Worm (Caenorhabditis elegans): ENCODE results near the gene lgc-4.

lgc-4 gene

DNA sequence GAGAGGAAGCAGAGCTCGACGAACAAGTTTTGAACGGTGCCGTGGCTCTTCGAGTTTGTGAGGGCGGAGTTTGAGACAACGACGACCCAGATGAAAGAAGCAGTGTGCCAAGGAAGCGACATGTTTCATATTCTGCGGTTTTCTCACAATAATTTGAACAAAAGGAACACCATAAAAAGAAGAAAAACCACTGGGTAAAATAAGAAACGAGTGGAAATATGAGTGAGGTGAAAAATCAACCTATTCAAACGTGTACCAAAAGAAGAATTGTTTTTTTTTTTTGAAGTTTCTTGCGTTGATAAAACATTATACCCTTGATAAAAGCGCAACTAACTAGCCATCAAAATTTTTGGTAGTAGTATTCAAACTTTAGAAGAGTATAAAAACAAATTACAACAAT, at the start of gene lgc-4:
Gene lgc-4, minus strand, starts transcription at position 101 of the 400 bp plus-strand sequence.
- TF ChIP-seq W03F9.2 (tag; optimal IDR thresholded peaks at IDR 0.05) (no peak), dao-5 (tag; optimal IDR thresholded peaks at IDR 0.05) (no peak), him-1 (tag; optimal IDR thresholded peaks at IDR 0.05) (no peak)

DNA sequence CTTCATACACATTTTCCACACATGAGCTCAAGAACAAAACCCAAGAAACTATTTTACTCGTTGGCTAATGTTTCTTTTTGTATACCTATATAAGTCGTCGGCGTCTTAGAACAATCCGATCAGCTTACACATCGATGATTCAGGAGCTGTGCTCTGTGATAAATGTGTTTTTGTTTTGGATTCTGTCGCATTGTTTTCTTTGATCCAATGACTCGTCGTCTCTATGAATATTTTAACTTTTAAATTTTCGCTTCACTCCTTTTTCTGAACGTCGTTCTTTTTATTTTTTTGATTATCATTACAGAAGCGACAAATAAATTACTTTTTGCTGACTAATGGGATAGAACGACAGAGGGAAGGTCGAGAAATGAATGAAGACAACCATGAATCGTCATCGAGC, 49.3 kb upstream of the lgc-4 start, which contains the start of gene B0416.3:
Gene B0416.3, plus strand, starts transcription at position 301 of the 400 bp plus-strand sequence.
- TF ChIP-seq dao-5 (tag; optimal IDR thresholded peaks at IDR 0.05) (no peak), W03F9.2 (tag; optimal IDR thresholded peaks at IDR 0.05) (no peak), him-1 (tag; optimal IDR thresholded peaks at IDR 0.05) (no peak)

ce11 chrX:9283026-9283425, 41.0 kb upstream of the lgc-4 start, which contains the start of gene B0416.11:
Gene B0416.11 (minus strand): TSS chrX:9283126.
- TF ChIP-seq dao-5 (tag; optimal IDR thresholded peaks at IDR 0.05) (no peak), W03F9.2 (tag; optimal IDR thresholded peaks at IDR 0.05) (no peak), him-1 (tag; optimal IDR thresholded peaks at IDR 0.05) (no peak)

DNA sequence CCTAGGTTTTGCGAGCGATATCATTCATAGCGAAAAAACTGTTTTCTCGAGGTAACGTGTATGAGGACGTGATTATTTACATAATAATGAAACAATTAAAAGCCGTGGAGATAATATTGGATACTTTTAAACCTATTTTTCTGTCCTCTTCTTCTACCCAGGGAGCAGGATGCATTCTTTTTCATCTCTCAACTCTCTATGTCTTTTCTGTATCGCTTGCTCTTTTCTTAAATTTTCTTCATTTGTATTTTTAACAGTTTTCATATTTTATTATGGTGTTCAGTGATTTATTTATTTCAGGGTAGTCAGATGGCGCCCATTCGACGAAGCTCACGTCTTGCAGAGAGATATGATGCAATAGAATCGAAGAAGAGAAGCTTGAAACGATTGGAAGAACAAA, 36.6 kb upstream of the lgc-4 start, which contains the start of gene B0416.4:
Gene B0416.4, plus strand, starts transcription at position 301 of the 400 bp plus-strand sequence.
- no peak for TF ChIP-seq him-1 (tag; optimal IDR thresholded peaks at IDR 0.05)
- no peak for TF ChIP-seq dao-5 (tag; optimal IDR thresholded peaks at IDR 0.05)
- TF ChIP-seq W03F9.2 (tag; optimal IDR thresholded peaks at IDR 0.05), result no peak

DNA sequence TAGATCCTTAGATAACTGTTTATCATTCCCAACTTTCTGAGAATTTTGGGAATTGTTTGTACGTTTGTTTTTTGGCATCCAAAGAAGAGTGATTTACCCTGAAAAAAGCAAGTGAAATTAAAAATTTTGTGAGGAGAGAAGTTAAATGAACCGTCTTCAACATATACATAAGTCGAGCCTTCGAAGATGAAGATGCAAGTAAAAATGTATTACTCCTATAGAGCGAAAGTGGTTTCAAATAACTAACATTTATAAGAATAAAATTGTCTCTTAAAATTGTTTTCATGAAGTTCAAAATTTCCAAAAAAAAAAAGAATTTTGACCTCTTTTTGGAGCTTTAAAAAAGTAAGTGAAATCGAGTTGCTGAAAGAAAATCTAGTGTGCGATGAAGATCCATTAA, 32.6 kb upstream of the lgc-4 start, which contains the start of gene B0416.10:
Gene B0416.10, minus strand, starts transcription at position 101 of the 400 bp plus-strand sequence.
- no peak for TF ChIP-seq dao-5 (tag; optimal IDR thresholded peaks at IDR 0.05)
- TF ChIP-seq him-1 (tag; optimal IDR thresholded peaks at IDR 0.05), result no peak
- no peak for TF ChIP-seq W03F9.2 (tag; optimal IDR thresholded peaks at IDR 0.05)

DNA sequence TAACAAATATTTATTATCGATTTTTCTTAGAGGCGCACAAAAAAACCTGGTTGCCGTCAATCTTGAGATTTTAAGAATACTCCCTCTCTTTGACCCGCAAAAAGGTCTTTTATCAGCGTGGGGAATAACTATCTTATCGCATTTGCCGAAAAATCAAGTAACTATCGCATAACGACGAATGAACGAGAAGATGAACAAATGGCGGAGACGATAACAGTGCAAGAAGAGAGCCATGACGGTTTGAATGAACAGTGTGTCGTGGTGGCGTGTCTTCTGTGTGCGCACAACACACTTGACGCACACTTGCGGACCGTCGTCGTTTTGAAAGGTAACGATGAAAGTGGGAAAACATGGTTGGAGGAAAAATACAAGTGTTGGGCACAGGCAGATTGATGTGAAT, 29.9 kb upstream of the lgc-4 start:
- TF ChIP-seq him-1 (tag; optimal IDR thresholded peaks at IDR 0.05), result no peak
- no peak for TF ChIP-seq W03F9.2 (tag; optimal IDR thresholded peaks at IDR 0.05)
- TF ChIP-seq dao-5 (tag; optimal IDR thresholded peaks at IDR 0.05), result no peak

DNA sequence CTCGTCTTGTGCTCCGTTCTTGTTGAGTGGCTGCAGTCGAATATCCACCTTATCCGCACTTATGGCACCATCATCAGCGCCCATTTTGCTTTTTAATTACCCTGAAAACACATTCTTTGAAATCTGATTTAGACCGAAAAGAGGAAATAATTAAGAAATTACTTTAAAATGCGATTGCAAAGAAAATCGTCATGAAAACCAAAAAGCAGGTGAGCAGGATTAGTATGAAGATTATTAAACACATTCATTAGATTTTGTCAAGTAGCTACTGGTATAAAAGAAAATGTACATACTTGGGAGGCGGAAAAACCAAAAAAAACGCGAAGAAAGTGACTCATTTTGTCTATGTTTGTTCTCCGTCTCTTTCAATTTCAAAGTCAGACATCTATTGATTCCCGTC, 28.7 kb upstream of the lgc-4 start, which contains the start of gene B0416.5:
Gene B0416.5, minus strand, starts transcription at position 101 of the 400 bp plus-strand sequence.
- TF ChIP-seq W03F9.2 (tag; optimal IDR thresholded peaks at IDR 0.05) (no peak), dao-5 (tag; optimal IDR thresholded peaks at IDR 0.05) (no peak), him-1 (tag; optimal IDR thresholded peaks at IDR 0.05) (no peak)

DNA sequence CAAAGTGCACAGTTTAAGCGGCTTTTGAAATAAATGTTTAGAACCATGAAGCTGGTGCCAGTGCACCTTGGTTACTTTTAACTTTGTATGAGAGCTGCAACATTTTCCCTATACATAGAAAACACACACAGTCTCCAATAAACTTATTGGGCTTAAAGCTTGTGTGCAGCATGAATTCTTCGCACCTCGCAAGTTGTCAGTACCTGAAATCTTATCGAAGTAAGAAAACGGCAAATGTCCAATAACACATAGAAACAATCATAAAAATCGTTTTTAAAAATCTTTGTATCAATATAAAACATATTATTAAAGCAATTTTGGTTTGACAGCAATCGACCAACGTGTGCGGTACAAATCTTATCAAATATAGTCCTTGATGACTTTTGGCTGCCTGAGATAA, 26.4 kb upstream of the lgc-4 start:
- TF ChIP-seq W03F9.2 (tag; optimal IDR thresholded peaks at IDR 0.05) (no peak), him-1 (tag; optimal IDR thresholded peaks at IDR 0.05) (no peak), dao-5 (tag; optimal IDR thresholded peaks at IDR 0.05) (no peak)

DNA sequence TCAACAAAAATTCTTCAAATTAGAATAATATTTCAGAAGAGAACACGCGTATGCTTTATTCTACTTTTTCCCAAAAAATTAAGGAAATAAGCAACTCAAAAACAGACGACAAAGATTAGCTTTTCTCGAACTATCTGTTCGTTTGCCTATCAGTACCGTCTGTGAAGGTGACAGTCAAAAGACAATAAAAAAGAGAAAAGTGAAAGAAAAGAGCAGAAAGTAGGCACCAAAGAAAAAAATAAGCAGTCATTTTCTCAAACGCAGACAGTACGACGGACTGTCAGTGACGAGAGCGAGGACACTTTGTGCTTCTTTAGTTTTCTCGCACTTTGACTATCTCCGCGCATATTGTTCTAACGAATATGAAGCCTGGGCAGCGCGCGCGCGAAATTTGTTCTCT, 24.5 kb upstream of the lgc-4 start:
- no peak for TF ChIP-seq W03F9.2 (tag; optimal IDR thresholded peaks at IDR 0.05)
- no peak for TF ChIP-seq him-1 (tag; optimal IDR thresholded peaks at IDR 0.05)
- TF ChIP-seq dao-5 (tag; optimal IDR thresholded peaks at IDR 0.05), result no peak

ce11 chrX:9264636-9265035, 22.6 kb upstream of the lgc-4 start:
- TF ChIP-seq dao-5 (tag; optimal IDR thresholded peaks at IDR 0.05) (no peak), him-1 (tag; optimal IDR thresholded peaks at IDR 0.05) (no peak), W03F9.2 (tag; optimal IDR thresholded peaks at IDR 0.05) (no peak)

DNA sequence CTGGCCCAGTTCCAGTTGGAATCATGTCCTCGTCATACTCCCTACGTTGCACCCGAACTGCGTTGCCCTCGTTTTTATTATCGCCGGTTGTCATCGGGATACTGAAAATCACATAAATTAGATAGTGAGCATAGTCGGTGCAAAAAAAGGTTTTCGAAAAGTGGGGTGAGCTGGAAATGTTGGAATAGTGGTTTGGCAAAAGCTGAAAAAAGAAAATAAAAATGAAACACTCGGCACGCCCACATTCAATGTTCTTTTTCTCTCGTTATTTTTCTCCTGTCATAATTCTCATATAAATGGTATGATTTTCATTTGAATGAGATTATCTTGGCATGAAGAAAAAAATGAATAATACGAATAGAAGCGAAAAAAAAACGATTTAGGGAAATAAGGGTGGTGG, 22.2 kb upstream of the lgc-4 start, which contains the start of gene F18G5.6:
Gene F18G5.6, minus strand, starts transcription at position 101 of the 400 bp plus-strand sequence.
- TF ChIP-seq dao-5 (tag; optimal IDR thresholded peaks at IDR 0.05) (no peak), W03F9.2 (tag; optimal IDR thresholded peaks at IDR 0.05) (no peak), him-1 (tag; optimal IDR thresholded peaks at IDR 0.05) (no peak)

ce11 chrX:9261626-9262189, 19.7 kb upstream of the lgc-4 start:
- no peak for TF ChIP-seq dao-5 (tag; optimal IDR thresholded peaks at IDR 0.05)
- TF ChIP-seq him-1 (tag; optimal IDR thresholded peaks at IDR 0.05), result no peak
- no peak for TF ChIP-seq W03F9.2 (tag; optimal IDR thresholded peaks at IDR 0.05)

ce11 chrX:9259552-9259951, 17.5 kb upstream of the lgc-4 start, which contains the start of gene F18G5.1:
Gene F18G5.1 (plus strand): TSS chrX:9259852.
- TF ChIP-seq dao-5 (tag; optimal IDR thresholded peaks at IDR 0.05), result no peak
- TF ChIP-seq W03F9.2 (tag; optimal IDR thresholded peaks at IDR 0.05), result no peak
- TF ChIP-seq him-1 (tag; optimal IDR thresholded peaks at IDR 0.05), result no peak

DNA sequence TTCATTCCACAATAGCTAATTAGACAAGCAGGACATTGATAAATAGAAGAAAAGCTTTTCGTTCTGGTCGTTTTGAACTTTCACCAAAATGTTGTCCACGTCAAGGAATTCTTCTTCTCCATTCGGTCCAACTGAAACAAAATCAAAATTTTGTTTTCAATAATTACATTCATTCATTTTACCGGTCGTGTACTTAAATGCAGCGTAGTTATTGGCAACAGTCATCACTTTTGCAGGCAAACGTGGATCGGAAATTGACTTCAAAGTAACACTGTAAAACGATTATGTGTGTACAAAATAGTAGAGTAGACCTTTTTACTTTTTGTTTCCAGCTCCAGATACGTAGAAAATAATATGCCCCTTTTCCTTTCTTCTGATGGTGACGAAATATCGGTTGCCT, 14.0 kb upstream of the lgc-4 start:
- TF ChIP-seq W03F9.2 (tag; optimal IDR thresholded peaks at IDR 0.05) (no peak), him-1 (tag; optimal IDR thresholded peaks at IDR 0.05) (no peak)

- no peak for TF ChIP-seq dao-5 (tag; optimal IDR thresholded peaks at IDR 0.05)
Measured at ce11 chrX:9251488-9251887, 9.5 kb upstream of the lgc-4 start, which contains the start of gene pes-8. Gene pes-8 (plus strand): TSS chrX:9251788.

All from whole organism, L4/young adult.